Fruit fly (Drosophila melanogaster) whole organism, prepupa: ENCODE measurements around the gene bsf.
A peak's percentile ranks its signal among the peaks of the same experiment; 100 is the strongest.

Experiments
- Blimp-1 ChIP-seq: fragments of 200-800 bp; sonication (Bioruptor generic); optimal IDR thresholded peaks from 3 replicates; lab custom pipeline; 2017; ENCODE audit warnings: missing biosample characterization, missing genetic modification characterization, mild to moderate bottlenecking, moderate library complexity, missing genetic modification reagents
- CG10669 ChIP-seq: fragments of 200-800 bp; sonication (Bioruptor generic); optimal IDR thresholded peaks from 3 replicates; lab custom pipeline; 2018; ENCODE audit warnings: missing biosample characterization, mild to moderate bottlenecking, missing genetic modification characterization, moderate library complexity
- CG11294 ChIP-seq: fragments of 200-800 bp; sonication (Bioruptor generic); IDR thresholded peaks from 2 replicates; pipeline ENCODE4 v1.3.6; 2022; ENCODE audit warnings: missing biosample characterization, missing genetic modification characterization
- CG11762 ChIP-seq: fragments of 200-800 bp; sonication (Bioruptor generic); optimal IDR thresholded peaks from 3 replicates; lab custom pipeline; 2016; ENCODE audit warnings: missing biosample characterization, missing genetic modification characterization; ENCODE audit not compliant: insufficient read depth
- CG11902 ChIP-seq: fragments of 200-800 bp; sonication (Bioruptor generic); optimal IDR thresholded peaks from 3 replicates; lab custom pipeline; 2016; ENCODE audit warnings: missing biosample characterization, missing genetic modification characterization
- CG1621 ChIP-seq: fragments of 200-800 bp; sonication (Bioruptor generic); optimal IDR thresholded peaks from 3 replicates; lab custom pipeline; 2018; ENCODE audit warnings: missing biosample characterization, mild to moderate bottlenecking, missing genetic modification characterization
- CG16779 ChIP-seq: fragments of 200-800 bp; sonication (Bioruptor generic); optimal IDR thresholded peaks from 3 replicates; lab custom pipeline; 2017; ENCODE audit warnings: missing biosample characterization, mild to moderate bottlenecking, missing genetic modification characterization
- CG3032 ChIP-seq: fragments of 200-800 bp; optimal IDR thresholded peaks from 2 replicates; lab custom pipeline; 2019; ENCODE audit warnings: missing biosample characterization, mild to moderate bottlenecking, missing genetic modification characterization, moderate library complexity
- CG31627 ChIP-seq: fragments of 200-800 bp; sonication (Bioruptor generic); optimal IDR thresholded peaks from 3 replicates; lab custom pipeline; 2016; ENCODE audit warnings: missing biosample characterization, missing genetic modification characterization
- CG32006 ChIP-seq: fragments of 200-800 bp; sonication (Bioruptor generic); optimal IDR thresholded peaks from 3 replicates; lab custom pipeline; 2017; ENCODE audit warnings: missing biosample characterization, mild to moderate bottlenecking, missing genetic modification characterization
- CG3919 ChIP-seq: fragments of 200-800 bp; sonication (Bioruptor generic); optimal IDR thresholded peaks from 3 replicates; lab custom pipeline; 2016; ENCODE audit warnings: missing biosample characterization, missing genetic modification characterization
- CG4318 ChIP-seq: fragments of 200-800 bp; sonication (Bioruptor generic); optimal IDR thresholded peaks from 3 replicates; lab custom pipeline; 2017; ENCODE audit warnings: missing biosample characterization, mild to moderate bottlenecking, missing genetic modification characterization
- CG6163 ChIP-seq: fragments of 200-800 bp; sonication (Bioruptor generic); IDR thresholded peaks from 3 replicates; pipeline ENCODE4 v1.3.6; 2022; ENCODE audit warnings: missing biosample characterization, missing genetic modification characterization
- CG6276 ChIP-seq: fragments of 200-800 bp; sonication (Bioruptor generic); optimal IDR thresholded peaks from 2 replicates; lab custom pipeline; 2017; ENCODE audit warnings: missing biosample characterization, mild to moderate bottlenecking, missing genetic modification characterization
- CG6792 ChIP-seq: fragments of 200-800 bp; sonication (Bioruptor generic); optimal IDR thresholded peaks from 3 replicates; lab custom pipeline; 2016; ENCODE audit warnings: missing biosample characterization, missing genetic modification characterization
- CG6854 ChIP-seq: fragments of 200-800 bp; sonication (Bioruptor generic); optimal IDR thresholded peaks from 2 replicates; lab custom pipeline; 2017; ENCODE audit warnings: missing biosample characterization, mild to moderate bottlenecking, missing genetic modification characterization
- CG7368 ChIP-seq: fragments of 200-800 bp; sonication (Bioruptor generic); optimal IDR thresholded peaks from 3 replicates; lab custom pipeline; 2016; ENCODE audit warnings: missing biosample characterization, missing genetic modification characterization
- CG8119 ChIP-seq: fragments of 200-800 bp; sonication (Bioruptor generic); IDR thresholded peaks from 3 replicates; pipeline ENCODE4 v1.3.6; 2022; ENCODE audit warnings: missing biosample characterization, missing genetic modification characterization
- CG9139 ChIP-seq: fragments of 200-800 bp; sonication (Bioruptor generic); optimal IDR thresholded peaks from 3 replicates; lab custom pipeline; 2017; ENCODE audit warnings: missing biosample characterization, mild to moderate bottlenecking, missing genetic modification characterization
- Eip78C ChIP-seq: fragments of 200-800 bp; sonication (Bioruptor generic); peaks from one replicate; lab custom pipeline; 2016; ENCODE audit warnings: missing biosample characterization, missing genetic modification characterization
- Eip93F ChIP-seq: fragments of 200-800 bp; sonication (Bioruptor generic); optimal IDR thresholded peaks from 2 replicates; lab custom pipeline; 2016; ENCODE audit warnings: missing biosample characterization, mild to moderate bottlenecking, missing genetic modification characterization
- Ets21C ChIP-seq: fragments of 200-800 bp; sonication (Bioruptor generic); optimal IDR thresholded peaks from 3 replicates; lab custom pipeline; 2016; ENCODE audit warnings: missing biosample characterization, missing genetic modification characterization
- Ets96B ChIP-seq: fragments of 200-800 bp; optimal IDR thresholded peaks from 2 replicates; lab custom pipeline; 2019; ENCODE audit warnings: missing biosample characterization, mild to moderate bottlenecking, missing genetic modification characterization, moderate library complexity
- Gug ChIP-seq: fragments of 200-800 bp; sonication (Bioruptor generic); IDR thresholded peaks from 2 replicates; pipeline ENCODE4 v1.3.6; 2022; ENCODE audit warnings: missing biosample characterization, missing genetic modification characterization
- Hr38 ChIP-seq: sonication (Bioruptor generic); optimal IDR thresholded peaks from 2 replicates; lab custom pipeline; 2016; ENCODE audit warnings: missing biosample characterization, missing genetic modification characterization
- Hr39 ChIP-seq: fragments of 200-800 bp; sonication (Bioruptor generic); optimal IDR thresholded peaks from 2 replicates; lab custom pipeline; 2016; ENCODE audit warnings: missing biosample characterization, missing genetic modification characterization
- Lpt ChIP-seq: fragments of 200-800 bp; sonication (Bioruptor generic); optimal IDR thresholded peaks from 3 replicates; lab custom pipeline; 2016; ENCODE audit warnings: missing biosample characterization, missing genetic modification characterization
- Met ChIP-seq: fragments of 200-800 bp; sonication (Bioruptor generic); optimal IDR thresholded peaks from 3 replicates; lab custom pipeline; 2016; ENCODE audit warnings: missing biosample characterization, missing genetic modification characterization
- OdsH ChIP-seq: fragments of 200-800 bp; sonication (Bioruptor generic); optimal IDR thresholded peaks from 3 replicates; lab custom pipeline; 2016; ENCODE audit warnings: missing biosample characterization, missing genetic modification characterization
- Smox ChIP-seq: fragments of 200-800 bp; sonication (Bioruptor generic); optimal IDR thresholded peaks from 3 replicates; lab custom pipeline; 2016; ENCODE audit warnings: missing biosample characterization, missing genetic modification characterization
- Sox102F ChIP-seq: fragments of 200-800 bp; sonication (Bioruptor generic); optimal IDR thresholded peaks from 2 replicates; lab custom pipeline; 2016; ENCODE audit warnings: missing biosample characterization, mild to moderate bottlenecking, missing genetic modification characterization
- Sox15 ChIP-seq: fragments of 200-800 bp; sonication (Bioruptor generic); optimal IDR thresholded peaks from 3 replicates; lab custom pipeline; 2016; ENCODE audit warnings: missing biosample characterization, missing genetic modification characterization
- achi ChIP-seq: fragments of 200-800 bp; sonication (Bioruptor generic); optimal IDR thresholded peaks from 3 replicates; lab custom pipeline; 2016; ENCODE audit warnings: missing biosample characterization, missing genetic modification characterization
- acj6 ChIP-seq: fragments of 200-800 bp; sonication (Bioruptor generic); optimal IDR thresholded peaks from 3 replicates; lab custom pipeline; 2016; ENCODE audit warnings: missing biosample characterization, missing genetic modification characterization
- cyc ChIP-seq: fragments of 200-800 bp; sonication (Bioruptor generic); optimal IDR thresholded peaks from 3 replicates; lab custom pipeline; 2016; ENCODE audit warnings: missing biosample characterization, missing genetic modification characterization
- dac ChIP-seq: fragments of 200-800 bp; sonication (Bioruptor generic); optimal IDR thresholded peaks from 2 replicates; lab custom pipeline; 2017; ENCODE audit warnings: missing biosample characterization, mild to moderate bottlenecking, missing genetic modification characterization
- dsx ChIP-seq: fragments of 200-800 bp; optimal IDR thresholded peaks from 3 replicates; lab custom pipeline; 2019; ENCODE audit warnings: missing biosample characterization, mild to moderate bottlenecking, missing genetic modification characterization, moderate library complexity; ENCODE audit not compliant: poor library complexity, severe bottlenecking
- eg ChIP-seq: fragments of 200-800 bp; sonication (Bioruptor generic); IDR thresholded peaks from 3 replicates; pipeline ENCODE4 v1.3.6; 2022; ENCODE audit warnings: missing biosample characterization, missing genetic modification characterization
- esn ChIP-seq: fragments of 200-800 bp; sonication (Bioruptor generic); optimal IDR thresholded peaks from 2 replicates; lab custom pipeline; 2016; ENCODE audit warnings: missing biosample characterization, mild to moderate bottlenecking, missing genetic modification characterization, moderate library complexity
- fd85E ChIP-seq: fragments of 200-800 bp; sonication (Bioruptor generic); optimal IDR thresholded peaks from 3 replicates; lab custom pipeline; 2016; ENCODE audit warnings: missing biosample characterization, missing genetic modification characterization
- fkh ChIP-seq: fragments of 200-800 bp; sonication (Bioruptor generic); optimal IDR thresholded peaks from 3 replicates; lab custom pipeline; 2017; ENCODE audit warnings: missing biosample characterization, mild to moderate bottlenecking, missing genetic modification characterization, moderate library complexity
- lz ChIP-seq: fragments of 200-800 bp; sonication (Bioruptor generic); optimal IDR thresholded peaks from 3 replicates; lab custom pipeline; 2016; ENCODE audit warnings: missing biosample characterization, missing genetic modification characterization
- net ChIP-seq: fragments of 200-800 bp; sonication (Bioruptor generic); optimal IDR thresholded peaks from 3 replicates; lab custom pipeline; 2016; ENCODE audit warnings: missing biosample characterization, missing genetic modification characterization
- salr ChIP-seq, 2 experiments: fragments of 200-800 bp; sonication (Bioruptor generic); optimal IDR thresholded peaks; 3 replicates each; lab custom pipeline; 2016 to 2018; ENCODE audit warnings: missing biosample characterization in 2 of 2, missing genetic modification characterization in 2 of 2, mild to moderate bottlenecking in 1 of 2
- spab ChIP-seq: fragments of 200-800 bp; sonication (Bioruptor generic); optimal IDR thresholded peaks from 2 replicates; lab custom pipeline; 2017; ENCODE audit warnings: missing biosample characterization, mild to moderate bottlenecking, missing genetic modification characterization, missing genetic modification reagents
- svp ChIP-seq: fragments of 200-800 bp; sonication (Bioruptor generic); peaks from one replicate; lab custom pipeline; 2016; ENCODE audit warnings: missing biosample characterization, missing genetic modification characterization
- topi ChIP-seq: fragments of 200-800 bp; sonication (Bioruptor generic); optimal IDR thresholded peaks from 3 replicates; lab custom pipeline; 2016; ENCODE audit warnings: missing biosample characterization, missing genetic modification characterization
- vri ChIP-seq: fragments of 200-800 bp; sonication (Bioruptor generic); optimal IDR thresholded peaks from 3 replicates; lab custom pipeline; 2016; ENCODE audit warnings: missing biosample characterization, mild to moderate bottlenecking, missing genetic modification characterization

Gene bsf

DNA sequence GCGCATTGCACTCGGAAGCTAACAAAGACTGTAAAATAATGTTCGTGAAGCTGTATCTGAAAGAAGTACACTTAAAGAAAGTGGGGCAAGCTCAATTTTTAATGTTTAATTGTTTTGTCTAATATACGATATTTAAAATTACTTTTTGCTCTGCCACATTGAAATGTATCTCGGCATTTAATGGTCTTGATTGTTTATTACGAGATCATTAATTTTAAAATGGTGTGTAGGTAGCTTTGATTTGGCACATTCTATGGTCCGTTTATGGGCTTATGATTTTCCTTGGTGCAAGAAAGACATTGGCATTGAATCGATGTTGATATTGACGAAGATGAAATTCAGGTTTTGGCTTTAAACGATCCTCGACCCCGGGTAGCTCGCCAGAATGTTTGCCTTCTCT, 9.2 kb upstream of the bsf start (continued):
- TF ChIP-seq svp (GFP tag; lab: Kevin White, UChicago) = peak; percentile 86
- TF ChIP-seq CG7368 (GFP tag; lab: Kevin White, UChicago) = no peak
- peak; percentile 68 for TF ChIP-seq CG10669 (GFP tag; lab: Kevin White, UChicago)
- TF ChIP-seq esn (GFP tag; lab: Kevin White, UChicago) = peak; percentile 89
- no peak for TF ChIP-seq fkh (GFP tag; lab: Kevin White, UChicago)
- peak; percentile 40 for TF ChIP-seq CG4318 (GFP tag; lab: Kevin White, UChicago)
- peak; percentile 57 for TF ChIP-seq Eip93F
- 0 out of 2 replicates have a peak, but pooled peaks have one; percentile 17 for TF ChIP-seq Gug (GFP tag; lab: Robert Waterston, UW)

DNA sequence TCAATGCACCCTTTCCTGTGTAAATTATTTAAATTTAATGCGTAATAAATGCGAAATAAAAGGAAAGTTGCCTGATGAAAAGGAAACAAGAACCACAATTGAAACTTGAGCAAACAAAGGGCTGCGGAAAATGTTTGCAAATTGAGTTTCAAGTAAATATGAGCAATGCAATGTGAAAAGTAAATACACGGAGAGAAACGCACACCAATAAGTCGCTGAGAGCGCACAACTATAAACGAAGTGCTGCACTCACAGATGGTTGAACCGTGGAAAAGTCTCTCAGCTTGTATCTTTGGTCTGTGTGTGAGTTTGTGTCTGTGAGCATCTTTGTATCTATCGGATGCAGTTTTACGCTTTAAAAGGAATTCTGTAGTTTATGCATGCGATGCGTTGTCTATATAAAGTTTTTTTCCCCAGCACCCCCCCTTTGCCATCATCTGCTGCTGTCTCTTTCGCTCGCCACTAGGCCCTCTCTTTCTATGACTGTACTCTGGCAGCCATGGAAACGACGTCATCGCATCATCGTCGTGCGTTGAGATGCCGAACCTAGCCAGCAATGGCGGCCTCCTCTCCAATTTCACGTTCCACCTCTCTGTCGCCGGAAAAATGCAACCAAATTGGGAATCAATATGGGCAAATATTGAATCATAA, 5.4 kb upstream of the bsf start:
- TF ChIP-seq eg (GFP tag; lab: Robert Waterston, UW) = peak; percentile 62; the same call in 1 of the 3 replicates
- TF ChIP-seq CG9139 (GFP tag; lab: Kevin White, UChicago) = peak; percentile 49
- peak; percentile 8 for TF ChIP-seq CG6792 (GFP tag; lab: Kevin White, UChicago)
- TF ChIP-seq Eip78C (GFP tag; lab: Kevin White, UChicago) = peak; percentile 78
- peak; percentile 44 for TF ChIP-seq acj6 (GFP tag; lab: Kevin White, UChicago)
- TF ChIP-seq Ets96B (tag; lab: Kevin White, UChicago) = peak; percentile 23
- TF ChIP-seq Lpt (GFP tag; lab: Kevin White, UChicago) = peak; percentile 86
- peak; percentile 28 for TF ChIP-seq OdsH (GFP tag; lab: Kevin White, UChicago)
- TF ChIP-seq esn (GFP tag; lab: Kevin White, UChicago) = no peak
- peak; percentile 52 for TF ChIP-seq CG32006 (GFP tag; lab: Kevin White, UChicago)
- TF ChIP-seq svp (GFP tag; lab: Kevin White, UChicago) = no peak
- TF ChIP-seq dac (GFP tag; lab: Kevin White, UChicago) = no peak
- peak; percentile 36 for TF ChIP-seq CG3032 (tag; lab: Kevin White, UChicago)
- peak in 1 of 2 experiments; percentile 40 for TF ChIP-seq salr (GFP tag; optimal IDR thresholded peaks at IDR 0.05; lab: Kevin White, UChicago)
- TF ChIP-seq spab (GFP tag; lab: Kevin White, UChicago) = peak; percentile 55
- TF ChIP-seq net (GFP tag; lab: Kevin White, UChicago) = peak; percentile 52
- TF ChIP-seq CG6163 (GFP tag; lab: Robert Waterston, UW) = peak; percentile 69; the same call in 1 of the 3 replicates
- TF ChIP-seq Smox (GFP tag; lab: Kevin White, UChicago) = no peak
- peak; percentile 54 for TF ChIP-seq CG1621 (tag; lab: Kevin White, UChicago)
- TF ChIP-seq CG11762 (GFP tag; lab: Kevin White, UChicago) = no peak
- TF ChIP-seq CG8119 (GFP tag; lab: Robert Waterston, UW) = peak; percentile 69; the same call in 2 of the 3 replicates
- TF ChIP-seq topi = no peak
- peak; percentile 49 for TF ChIP-seq CG3919 (GFP tag; lab: Kevin White, UChicago)
- TF ChIP-seq CG31627 (GFP tag; lab: Kevin White, UChicago) = no peak
- 0 out of 2 replicates have a peak, but pooled peaks have one; percentile 34 for TF ChIP-seq Gug (GFP tag; lab: Robert Waterston, UW)
- TF ChIP-seq fd85E (GFP tag; lab: Kevin White, UChicago) = no peak
- TF ChIP-seq CG6276 (GFP tag; lab: Kevin White, UChicago) = peak; percentile 25
- TF ChIP-seq CG7368 (GFP tag; lab: Kevin White, UChicago) = peak; percentile 43
- TF ChIP-seq cyc (GFP tag; lab: Kevin White, UChicago) = no peak
- peak; percentile 24; the same call in 1 of the 2 replicates for TF ChIP-seq CG11294
- TF ChIP-seq dsx (GFP tag; lab: Kevin White, UChicago) = peak; percentile 63
- TF ChIP-seq lz (GFP tag; lab: Kevin White, UChicago) = no peak
- TF ChIP-seq CG11902 (GFP tag; lab: Kevin White, UChicago) = no peak
- no peak for TF ChIP-seq Hr39 (GFP tag; lab: Kevin White, UChicago)
- no peak for TF ChIP-seq Ets21C (GFP tag; lab: Kevin White, UChicago)
- no peak for TF ChIP-seq Sox15 (GFP tag; lab: Kevin White, UChicago)
- TF ChIP-seq Sox102F (GFP tag; lab: Kevin White, UChicago) = no peak
- no peak for TF ChIP-seq vri
- peak; percentile 48 for TF ChIP-seq CG6854 (GFP tag; lab: Kevin White, UChicago)
- no peak for TF ChIP-seq Hr38
- TF ChIP-seq Blimp-1 (GFP tag; lab: Kevin White, UChicago) = no peak
- TF ChIP-seq achi (GFP tag; lab: Kevin White, UChicago) = peak; percentile 40
- peak; percentile 26 for TF ChIP-seq Met (GFP tag; lab: Kevin White, UChicago)
- TF ChIP-seq fkh (GFP tag; lab: Kevin White, UChicago) = no peak
- TF ChIP-seq CG16779 (tag; lab: Kevin White, UChicago) = peak; percentile 57
